Fruit fly (Drosophila melanogaster): ENCODE measurements around the gene CG31886.

- TF ChIP-seq Pif1A (GFP tag; optimal IDR thresholded peaks at IDR 0.05) (peak; percentile 18), CG8159 (tag; optimal IDR thresholded peaks at IDR 0.05) (peak; percentile 82), CG34367 (tag; optimal IDR thresholded peaks at IDR 0.05) (peak; percentile 69)
Measured at dm6 chr2L:8919638-8920037, 39.2 kb downstream of the CG31886 start.

Measured in whole organism, pupa.